Fruit fly (Drosophila melanogaster) whole organism, embryonic: ENCODE results near the gene CG42340.

Experiments
- BtbVII ChIP-seq: fragments of 200-800 bp; sonication (Bioruptor generic); optimal IDR thresholded peaks from 3 replicates; lab custom pipeline; 2017; ENCODE audit warnings: missing biosample characterization, mild to moderate bottlenecking, missing genetic modification characterization
- CG1024 ChIP-seq: fragments of 200-800 bp; sonication (Bioruptor generic); IDR thresholded peaks from 2 replicates; pipeline ENCODE4 v1.3.6; 2022; ENCODE audit warnings: missing biosample characterization, missing genetic modification characterization
- CG10267 ChIP-seq: fragments of 200-800 bp; sonication (Bioruptor generic); optimal IDR thresholded peaks from 2 replicates; lab custom pipeline; 2018; ENCODE audit warnings: missing biosample characterization, mild to moderate bottlenecking, missing genetic modification characterization, moderate library complexity
- CG10274 ChIP-seq: fragments of 200-800 bp; sonication (Bioruptor generic); optimal IDR thresholded peaks from 3 replicates; lab custom pipeline; 2017; ENCODE audit warnings: missing biosample characterization, mild to moderate bottlenecking, missing genetic modification characterization
- CG10959 ChIP-seq: fragments of 200-800 bp; sonication (Bioruptor generic); IDR thresholded peaks from 2 replicates; pipeline ENCODE4 v1.3.6; 2022; ENCODE audit warnings: missing biosample characterization, missing genetic modification characterization
- CG11085 ChIP-seq: fragments of 200-800 bp; sonication (Bioruptor generic); IDR thresholded peaks from 2 replicates; pipeline ENCODE4 v1.3.6; 2022; ENCODE audit warnings: missing biosample characterization, missing genetic modification characterization
- CG11093 ChIP-seq: fragments of 200-800 bp; sonication (Bioruptor generic); IDR thresholded peaks from 3 replicates; pipeline ENCODE4 v1.3.6; 2022; ENCODE audit warnings: missing biosample characterization, missing genetic modification characterization
- CG11456 ChIP-seq: fragments of 200-800 bp; sonication (Bioruptor generic); IDR thresholded peaks from 3 replicates; pipeline ENCODE4 v1.3.6; 2022; ENCODE audit warnings: missing biosample characterization, missing genetic modification characterization
- CG12744 ChIP-seq: fragments of 200-800 bp; sonication (Bioruptor generic); optimal IDR thresholded peaks from 2 replicates; lab custom pipeline; 2016; ENCODE audit warnings: missing biosample characterization, missing genetic modification characterization
- CG1602 ChIP-seq: fragments of 200-800 bp; sonication (Bioruptor generic); optimal IDR thresholded peaks from 3 replicates; lab custom pipeline; 2016; ENCODE audit warnings: missing biosample characterization, missing genetic modification characterization
- CG16815 ChIP-seq: fragments of 200-800 bp; sonication (Bioruptor generic); optimal IDR thresholded peaks from 3 replicates; lab custom pipeline; 2017; ENCODE audit warnings: missing biosample characterization, mild to moderate bottlenecking, missing genetic modification characterization
- CG17361 ChIP-seq: fragments of 200-800 bp; sonication (Bioruptor generic); IDR thresholded peaks from 3 replicates; pipeline ENCODE4 v1.3.6; 2022; ENCODE audit warnings: missing biosample characterization, missing genetic modification characterization
- CG18011 ChIP-seq: fragments of 200-800 bp; sonication (Bioruptor generic); optimal IDR thresholded peaks from 2 replicates; lab custom pipeline; 2017; ENCODE audit warnings: missing biosample characterization, missing genetic modification characterization, mild to moderate bottlenecking, moderate library complexity, missing genotype
- CG18764 ChIP-seq: fragments of 200-800 bp; sonication (Bioruptor generic); optimal IDR thresholded peaks from 3 replicates; lab custom pipeline; 2016; ENCODE audit warnings: missing biosample characterization, missing genetic modification characterization
- CG2129 ChIP-seq: fragments of 200-800 bp; sonication (Bioruptor generic); IDR thresholded peaks from 2 replicates; pipeline ENCODE4 v1.3.6; 2022; ENCODE audit warnings: missing biosample characterization, missing genetic modification characterization; ENCODE audit not compliant: partially characterized antibody
- CG2875 ChIP-seq: fragments of 200-800 bp; sonication (Bioruptor generic); optimal IDR thresholded peaks from 2 replicates; lab custom pipeline; 2017; ENCODE audit warnings: missing biosample characterization, mild to moderate bottlenecking, missing genetic modification characterization, missing genetic modification reagents
- CG33557 ChIP-seq: fragments of 200-800 bp; sonication (Bioruptor generic); optimal IDR thresholded peaks from 2 replicates; lab custom pipeline; 2019; ENCODE audit warnings: missing biosample characterization, mild to moderate bottlenecking, missing genetic modification characterization, moderate library complexity
- CG3407 ChIP-seq: fragments of 200-800 bp; sonication (Bioruptor generic); optimal IDR thresholded peaks from 2 replicates; lab custom pipeline; 2018; ENCODE audit warnings: missing biosample characterization, mild to moderate bottlenecking, missing genetic modification characterization
- CG34376 ChIP-seq: fragments of 200-800 bp; sonication (Bioruptor generic); optimal IDR thresholded peaks from 2 replicates; lab custom pipeline; 2018; ENCODE audit warnings: missing biosample characterization, mild to moderate bottlenecking, missing genetic modification characterization
- CG4617 ChIP-seq: fragments of 200-800 bp; sonication (Bioruptor generic); optimal IDR thresholded peaks from 3 replicates; lab custom pipeline; 2016; ENCODE audit warnings: missing biosample characterization, missing genetic modification characterization, borderline replicate concordance
- CG6272 ChIP-seq: fragments of 200-800 bp; sonication (Bioruptor generic); IDR thresholded peaks from 2 replicates; pipeline ENCODE4 v1.3.6; 2022; ENCODE audit warnings: missing biosample characterization, missing genetic modification characterization
- CG6689 ChIP-seq: fragments of 200-800 bp; sonication (Bioruptor generic); IDR thresholded peaks from 2 replicates; pipeline ENCODE4 v1.3.6; 2022; ENCODE audit warnings: missing biosample characterization, missing genetic modification characterization
- CG6765 ChIP-seq: fragments of 200-800 bp; sonication (Bioruptor generic); optimal IDR thresholded peaks from 3 replicates; lab custom pipeline; 2017; ENCODE audit warnings: missing biosample characterization, mild to moderate bottlenecking, missing genetic modification characterization
- CG7357 ChIP-seq: fragments of 200-800 bp; sonication (Bioruptor generic); IDR thresholded peaks from 3 replicates; pipeline ENCODE4 v1.3.6; 2022; ENCODE audit warnings: missing biosample characterization, missing genetic modification characterization
- CG7786 ChIP-seq: fragments of 200-800 bp; sonication (Bioruptor generic); optimal IDR thresholded peaks from 2 replicates; lab custom pipeline; 2016; ENCODE audit warnings: missing biosample characterization, missing genetic modification characterization
- CG7928 ChIP-seq: fragments of 200-800 bp; sonication (Bioruptor generic); optimal IDR thresholded peaks from 2 replicates; lab custom pipeline; 2017; ENCODE audit warnings: missing biosample characterization, mild to moderate bottlenecking, missing genetic modification characterization
- Dek ChIP-seq: fragments of 200-800 bp; sonication (Bioruptor generic); optimal IDR thresholded peaks from 3 replicates; lab custom pipeline; 2019; ENCODE audit warnings: missing biosample characterization, mild to moderate bottlenecking, missing genetic modification characterization, moderate library complexity
- Doc2 ChIP-seq: fragments of 200-800 bp; sonication (Bioruptor generic); IDR thresholded peaks from 2 replicates; pipeline ENCODE4 v1.3.6; 2022; ENCODE audit warnings: missing biosample characterization, missing genetic modification characterization
- HmgZ ChIP-seq: fragments of 200-800 bp; sonication (Bioruptor generic); optimal IDR thresholded peaks from 2 replicates; lab custom pipeline; 2018; ENCODE audit warnings: missing biosample characterization, mild to moderate bottlenecking, missing genetic modification characterization
- Med ChIP-seq: fragments of 200-800 bp; sonication (Bioruptor generic); peaks from one replicate; lab custom pipeline; 2016; ENCODE audit warnings: missing biosample characterization, missing genetic modification characterization, mild to moderate bottlenecking, inconsistent platforms, moderate library complexity
- Side ChIP-seq: fragments of 200-800 bp; sonication (Bioruptor generic); optimal IDR thresholded peaks from 2 replicates; lab custom pipeline; 2016; ENCODE audit warnings: missing biosample characterization, missing genetic modification characterization
- al ChIP-seq: fragments of 200-800 bp; sonication (Bioruptor generic); IDR thresholded peaks from 2 replicates; pipeline ENCODE4 v1.3.6; 2022; ENCODE audit warnings: missing biosample characterization, missing genetic modification characterization
- ap ChIP-seq: fragments of 200-800 bp; sonication (Bioruptor generic); IDR thresholded peaks from 2 replicates; pipeline ENCODE4 v1.3.6; 2022; ENCODE audit warnings: missing biosample characterization, missing genetic modification characterization
- cad ChIP-seq: fragments of >200 bp; optimal IDR thresholded peaks from 2 replicates; lab custom pipeline; 2017; ENCODE audit warnings: missing biosample characterization, missing genetic modification characterization
- crol ChIP-seq: fragments of 200-800 bp; sonication (Bioruptor generic); IDR thresholded peaks from 2 replicates; pipeline ENCODE4 v1.3.6; 2022; ENCODE audit warnings: missing biosample characterization, missing genetic modification characterization
- ftz-f1 ChIP-seq: fragments of 200-800 bp; sonication (Bioruptor generic); optimal IDR thresholded peaks from 2 replicates; lab custom pipeline; 2016; ENCODE audit warnings: missing biosample characterization, missing genetic modification characterization
- grn ChIP-seq: fragments of 200-800 bp; sonication (Bioruptor generic); optimal IDR thresholded peaks from 3 replicates; lab custom pipeline; 2017; ENCODE audit warnings: missing biosample characterization, missing genetic modification characterization
- ind ChIP-seq: fragments of 200-800 bp; sonication (Bioruptor generic); optimal IDR thresholded peaks from 3 replicates; lab custom pipeline; 2016; ENCODE audit warnings: missing biosample characterization, missing genetic modification characterization
- lov ChIP-seq, 2 experiments: fragments of 200-800 bp in 1 of 2; fragments of >200 bp in 1 of 2; sonication (Bioruptor generic) in 1 of 2; IDR thresholded peaks in 1 of 2; optimal IDR thresholded peaks in 1 of 2; 2 replicates in 1 of 2; 3 replicates in 1 of 2; pipeline versions ENCODE4 v1.3.6 to Lab custom; 2017 to 2022; ENCODE audit warnings: missing biosample characterization in 1 of 2, missing genetic modification characterization in 1 of 2
- mld ChIP-seq: fragments of 200-800 bp; sonication (Bioruptor generic); IDR thresholded peaks from 3 replicates; pipeline ENCODE4 v1.3.6; 2022; ENCODE audit warnings: missing biosample characterization, missing genetic modification characterization; ENCODE audit not compliant: partially characterized antibody
- nerfin-2 ChIP-seq: fragments of 200-800 bp; sonication (Bioruptor generic); IDR thresholded peaks from 2 replicates; pipeline ENCODE4 v1.3.6; 2022; ENCODE audit warnings: missing biosample characterization, missing genetic modification characterization; ENCODE audit not compliant: partially characterized antibody
- onecut ChIP-seq: fragments of 200-800 bp; sonication (Bioruptor generic); IDR thresholded peaks from 2 replicates; pipeline ENCODE4 v1.3.6; 2022; ENCODE audit warnings: missing biosample characterization, missing genetic modification characterization
- psq ChIP-seq: fragments of 200-800 bp; sonication (Bioruptor generic); optimal IDR thresholded peaks from 2 replicates; lab custom pipeline; 2017; ENCODE audit warnings: missing biosample characterization, missing genetic modification characterization
- sens-2 ChIP-seq: fragments of 200-800 bp; sonication (Bioruptor generic); IDR thresholded peaks from 2 replicates; pipeline ENCODE4 v1.3.6; 2022; ENCODE audit warnings: missing biosample characterization, missing genetic modification characterization
- sr ChIP-seq: fragments of 200-800 bp; sonication (Bioruptor generic); IDR thresholded peaks from 3 replicates; pipeline ENCODE4 v1.3.6; 2022; ENCODE audit warnings: missing biosample characterization, missing genetic modification characterization
- stc ChIP-seq: fragments of 200-800 bp; sonication (Bioruptor generic); IDR thresholded peaks from 2 replicates; pipeline ENCODE4 v1.3.6; 2022; ENCODE audit warnings: missing biosample characterization, missing genetic modification characterization
- tap ChIP-seq: fragments of 200-800 bp; optimal IDR thresholded peaks from 3 replicates; lab custom pipeline; 2019; ENCODE audit warnings: missing biosample characterization, mild to moderate bottlenecking, missing genetic modification characterization, moderate library complexity
- toy ChIP-seq: fragments of 200-800 bp; sonication (Bioruptor generic); IDR thresholded peaks from 2 replicates; pipeline ENCODE4 v1.3.6; 2022; ENCODE audit warnings: missing biosample characterization, missing genetic modification characterization
- ttk ChIP-seq: fragments of 200-800 bp; sonication (Bioruptor generic); IDR thresholded peaks from 2 replicates; pipeline ENCODE4 v2.1.2; 2022; ENCODE audit warnings: missing biosample characterization, missing genetic modification characterization
- wdn ChIP-seq: fragments of 200-800 bp; sonication (Bioruptor generic); IDR thresholded peaks from 2 replicates; pipeline ENCODE4 v1.3.6; 2022; ENCODE audit warnings: missing biosample characterization, missing genetic modification characterization

The CG42340 gene

DNA sequence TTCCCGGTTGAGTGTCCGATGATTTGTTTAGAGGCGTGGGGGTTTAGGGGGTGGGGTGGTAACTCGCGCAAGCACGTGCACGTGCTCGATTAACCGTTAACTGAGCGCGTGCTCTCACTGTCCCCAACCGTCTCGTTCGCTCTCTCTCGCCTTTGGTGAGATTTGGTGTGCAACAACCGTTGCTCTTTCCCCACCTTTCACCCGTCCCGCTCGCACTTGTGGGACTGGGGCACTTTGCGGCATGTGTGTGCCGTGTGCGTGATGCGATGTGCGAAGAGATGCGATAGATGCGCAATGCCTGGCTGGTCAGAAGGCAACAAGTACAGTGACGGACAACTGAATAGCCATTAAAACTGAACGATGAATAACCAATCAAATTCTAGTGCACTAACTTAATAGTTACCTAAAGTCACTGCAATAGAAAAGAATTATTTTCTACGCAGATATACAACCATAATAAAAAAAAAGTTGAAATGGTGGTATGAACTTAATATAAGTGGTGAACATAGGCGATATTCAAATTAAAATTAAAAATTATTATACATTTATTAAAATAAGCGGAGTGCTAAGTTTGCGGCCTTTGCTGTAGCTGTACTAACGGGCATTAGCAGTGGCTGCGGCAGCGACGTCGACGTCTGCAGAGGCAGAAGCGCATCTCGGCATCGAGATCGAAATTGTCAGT is 47.3 kb upstream of the CG42340 start (continued):
- TF ChIP-seq BtbVII (GFP tag; lab: Kevin White, UChicago) (peak; percentile 71), onecut (GFP tag; lab: Robert Waterston, UW) (peak; percentile 79), ttk (GFP tag; lab: Robert Waterston, UW) (peak; percentile 77), CG16815 (GFP tag; lab: Kevin White, UChicago) (peak; percentile 82), Dek (tag; lab: Kevin White, UChicago) (peak; percentile 79), CG12744 (GFP tag; lab: Kevin White, UChicago) (no peak), CG7786 (GFP tag; lab: Kevin White, UChicago) (peak; percentile 23), crol (GFP tag; lab: Robert Waterston, UW) (peak; percentile 46), CG10267 (tag; lab: Kevin White, UChicago) (peak; percentile 90), CG18011 (GFP tag; lab: Kevin White, UChicago) (peak; percentile 12), CG6689 (GFP tag; lab: Robert Waterston, UW) (peak; percentile 90), CG1024 (GFP tag; lab: Robert Waterston, UW) (peak; percentile 48; the same call in 1 of the 2 replicates), cad (no peak), CG11093 (GFP tag; lab: Robert Waterston, UW) (peak; percentile 81; the same call in 1 of the 3 replicates), CG10959 (GFP tag; lab: Robert Waterston, UW) (peak; percentile 80), CG1602 (peak; percentile 77), CG18764 (GFP tag; lab: Kevin White, UChicago) (peak; percentile 67), CG10274 (GFP tag; lab: Kevin White, UChicago) (peak; percentile 62), toy (GFP tag; lab: Robert Waterston, UW) (no peak), CG7928 (peak; percentile 35), mld (GFP tag; lab: Robert Waterston, UW) (no peak), stc (GFP tag; lab: Robert Waterston, UW) (peak; percentile 82), HmgZ (tag; lab: Kevin White, UChicago) (peak; percentile 59), grn (GFP tag; lab: Kevin White, UChicago) (peak; percentile 10), tap (tag; lab: Kevin White, UChicago) (peak; percentile 85), CG11085 (GFP tag; lab: Robert Waterston, UW) (0 out of 2 replicates have a peak, but pooled peaks have one; percentile 37), sr (GFP tag; lab: Robert Waterston, UW) (no peak), lov (optimal IDR thresholded peaks at IDR 0.05; lab: Kevin White, UChicago) (no peak), lov (GFP tag; IDR thresholded peaks at IDR 0.05; lab: Robert Waterston, UW) (peak; percentile 82), CG2875 (GFP tag; lab: Kevin White, UChicago) (peak; percentile 87), CG11456 (GFP tag; lab: Robert Waterston, UW) (0 out of 3 replicates have a peak, but pooled peaks have one; percentile 41), CG6765 (GFP tag; lab: Kevin White, UChicago) (peak; percentile 35), psq (GFP tag; lab: Kevin White, UChicago) (peak; percentile 42), CG2129 (no peak), CG3407 (peak; percentile 87), ap (peak; percentile 80), CG4617 (peak; percentile 59), ftz-f1 (GFP tag; lab: Kevin White, UChicago) (no peak), wdn (GFP tag; lab: Robert Waterston, UW) (0 out of 2 replicates have a peak, but pooled peaks have one; percentile 24), CG34376 (GFP tag; lab: Kevin White, UChicago) (peak; percentile 22), nerfin-2 (no peak), CG17361 (GFP tag; lab: Robert Waterston, UW) (peak; percentile 97), CG7357 (peak; percentile 71), CG33557 (GFP tag; lab: Kevin White, UChicago) (peak; percentile 92), Side (GFP tag; lab: Kevin White, UChicago) (peak; percentile 28), ind (GFP tag; lab: Kevin White, UChicago) (peak; percentile 75), CG6272 (no peak), al (GFP tag; lab: Robert Waterston, UW) (no peak), Med (GFP tag; lab: Kevin White, UChicago) (peak; percentile 81), Doc2 (GFP tag; lab: Robert Waterston, UW) (no peak), sens-2 (GFP tag; lab: Robert Waterston, UW) (peak; percentile 62; the same call in 1 of the 2 replicates)
